Fruit fly (Drosophila melanogaster): Measurements from ENCODE around the gene Met.

The Met gene

dm6 chrX:11658181-11658842, 42.4 kb downstream of the Met start:
- peak; percentile 93 for TF ChIP-seq CG17801 (GFP tag; optimal IDR thresholded peaks at IDR 0.05; ENCODE audit: partially characterized antibody)

dm6 chrX:11659080-11659479, 43.2 kb downstream of the Met start:
- TF ChIP-seq CG17801 (GFP tag; optimal IDR thresholded peaks at IDR 0.05; ENCODE audit: partially characterized antibody): peak; percentile 91

- no peak for TF ChIP-seq CG17801 (GFP tag; optimal IDR thresholded peaks at IDR 0.05; ENCODE audit: partially characterized antibody)
These were observed 43.7 kb downstream of the Met start for dm6 chrX:11659634-11660033.

dm6 chrX:11660476-11660875, 44.6 kb downstream of the Met start:
- TF ChIP-seq CG17801 (GFP tag; optimal IDR thresholded peaks at IDR 0.05; ENCODE audit: partially characterized antibody): no peak

dm6 chrX:11664058-11664457, 48.1 kb downstream of the Met start:
- no peak for TF ChIP-seq CG17801 (GFP tag; optimal IDR thresholded peaks at IDR 0.05; ENCODE audit: partially characterized antibody)

Measured in ovary, adult (tissue).